Worm (Caenorhabditis elegans): ENCODE data around the gene F53F8.6.

ce11 chrV:20722447-20722846, 18.4 kb downstream of the F53F8.6 start:
- TF ChIP-seq cey-2 (tag; optimal IDR thresholded peaks at IDR 0.05; ENCODE audit: borderline replicate concordance, insufficient read depth) (no peak), ama-1 (optimal IDR thresholded peaks at IDR 0.05) (no peak)

Data from whole organism, L4 larva.